Worm (Caenorhabditis elegans) whole organism, L4 larva: Measurements from ENCODE around the gene C15H11.1.

Experiments
- F10B5.3 ChIP-seq: sonication (generic microtip); optimal IDR thresholded peaks from 2 replicates; lab custom pipeline; 2016; ENCODE audit warnings: mild to moderate bottlenecking, missing genetic modification characterization, missing compliant biosample characterization
- F37D6.2 ChIP-seq: sonication (generic microtip); optimal IDR thresholded peaks from 2 replicates; lab custom pipeline; 2016; ENCODE audit warnings: mild to moderate bottlenecking, missing genetic modification characterization, missing compliant biosample characterization
- F49E8.2 ChIP-seq: sonication (generic microtip); optimal IDR thresholded peaks from 2 replicates; lab custom pipeline; 2016; ENCODE audit warnings: missing compliant biosample characterization, mild to moderate bottlenecking, missing genetic modification characterization, borderline replicate concordance
- Y75B8A.6 ChIP-seq: fragments of 200-800 bp; sonication (Bioruptor generic); IDR thresholded peaks from 2 replicates; pipeline ENCODE4 v1.3.6; 2022; ENCODE audit warnings: missing genetic modification reagents, missing genetic modification characterization, missing compliant biosample characterization
- ZK337.2 ChIP-seq: fragments of 200-800 bp; sonication (Bioruptor generic); IDR thresholded peaks from 2 replicates; pipeline ENCODE4 v1.3.6; 2022; ENCODE audit warnings: missing genetic modification reagents, missing genetic modification characterization, missing compliant biosample characterization
- ZK546.5 ChIP-seq, 2 experiments: sonication (generic microtip); optimal IDR thresholded peaks; 2 replicates each; lab custom pipeline; 2017; ENCODE audit warnings: missing biosample characterization in 2 of 2, missing genetic modification characterization in 2 of 2
- aly-2 ChIP-seq: sonication (generic microtip); optimal IDR thresholded peaks from 2 replicates; lab custom pipeline; 2018; ENCODE audit warnings: missing biosample characterization, missing genetic modification characterization
- ama-1 ChIP-seq: fragments of 150-350 bp; optimal IDR thresholded peaks from 2 replicates; lab custom pipeline; 2014; ENCODE audit warnings: inconsistent platforms, mixed read lengths
- arid-1 ChIP-seq: fragments of 200-800 bp; sonication (Bioruptor generic); conservative IDR thresholded peaks from 2 replicates; pipeline ENCODE4 v1.3.6; 2022; ENCODE audit warnings: missing genetic modification reagents, missing genetic modification characterization, missing compliant biosample characterization
- attf-4 ChIP-seq: sonication (generic microtip); optimal IDR thresholded peaks from 3 replicates; lab custom pipeline; 2017; ENCODE audit warnings: missing biosample characterization, missing genetic modification characterization
- ceh-28 ChIP-seq: fragments of 150-350 bp; optimal IDR thresholded peaks from 2 replicates; lab custom pipeline; 2014; ENCODE audit warnings: missing biosample characterization, missing genetic modification reagents, missing genetic modification characterization
- ceh-32 ChIP-seq: sonication (generic microtip); optimal IDR thresholded peaks from 2 replicates; lab custom pipeline; 2016; ENCODE audit warnings: mild to moderate bottlenecking, missing genetic modification characterization, missing compliant biosample characterization; ENCODE audit not compliant: poor library complexity
- ceh-44 ChIP-seq: fragments of 200-800 bp; sonication (Bioruptor generic); IDR thresholded peaks from 2 replicates; pipeline ENCODE4 v1.3.6; 2022; ENCODE audit warnings: missing genetic modification reagents, missing genetic modification characterization, missing compliant biosample characterization
- daf-12 ChIP-seq: fragments of 150-350 bp; optimal IDR thresholded peaks from 2 replicates; lab custom pipeline; 2014; ENCODE audit warnings: missing biosample characterization, missing genetic modification reagents, missing genetic modification characterization
- daf-16 ChIP-seq, 3 experiments: sonication (generic microtip); optimal IDR thresholded peaks; 2 replicates each; lab custom pipeline; 2016 to 2017; ENCODE audit warnings: missing genetic modification characterization in 3 of 3, missing genetic modification reagents in 3 of 3, mild to moderate bottlenecking in 2 of 3, missing compliant biosample characterization in 2 of 3, missing biosample characterization in 1 of 3, moderate library complexity in 1 of 3
- dmd-6 ChIP-seq: fragments of 200-800 bp; sonication (Bioruptor generic); IDR thresholded peaks from 2 replicates; pipeline ENCODE4 v1.3.6; 2022; ENCODE audit warnings: missing genetic modification reagents, missing genetic modification characterization, missing compliant biosample characterization
- dve-1 ChIP-seq: sonication (generic microtip); optimal IDR thresholded peaks from 2 replicates; lab custom pipeline; 2017; ENCODE audit warnings: antibody characterized with exemption, mild to moderate bottlenecking, missing genetic modification characterization, missing compliant biosample characterization; ENCODE audit not compliant: insufficient read depth
- egl-43 ChIP-seq: fragments of 200-800 bp; sonication (Bioruptor generic); IDR thresholded peaks from 2 replicates; pipeline ENCODE4 v1.3.6; 2022; ENCODE audit warnings: missing genetic modification reagents, missing genetic modification characterization, missing compliant biosample characterization
- hlh-11 ChIP-seq: fragments of 200-800 bp; sonication (Bioruptor generic); optimal IDR thresholded peaks from 2 replicates; lab custom pipeline; 2018; ENCODE audit warnings: mild to moderate bottlenecking, missing genetic modification characterization, missing compliant biosample characterization
- hlh-30 ChIP-seq: sonication (generic microtip); optimal IDR thresholded peaks from 2 replicates; lab custom pipeline; 2017; ENCODE audit warnings: antibody characterized with exemption, mild to moderate bottlenecking, missing genetic modification characterization, missing compliant biosample characterization; ENCODE audit not compliant: insufficient read depth
- lim-7 ChIP-seq: fragments of 200-800 bp; sonication (Bioruptor generic); IDR thresholded peaks from 2 replicates; pipeline ENCODE4 v1.3.6; 2022; ENCODE audit warnings: missing genetic modification characterization, missing compliant biosample characterization
- lin-38 ChIP-seq: fragments of 200-800 bp; sonication (Bioruptor generic); IDR thresholded peaks from 2 replicates; pipeline ENCODE4 v1.3.6; 2022; ENCODE audit warnings: missing genetic modification reagents, missing genetic modification characterization, missing compliant biosample characterization
- lsy-2 ChIP-seq, 2 experiments: fragments of 150-350 bp in 1 of 2; sonication (generic microtip) in 1 of 2; optimal IDR thresholded peaks; 2 replicates each; lab custom pipeline; 2014 to 2017; ENCODE audit warnings: missing biosample characterization in 2 of 2, missing genetic modification characterization in 2 of 2
- madf-5 ChIP-seq, 2 experiments: fragments of 200-800 bp; sonication (Bioruptor generic); IDR thresholded peaks; 2 replicates each; pipeline ENCODE4 v1.3.6; 2022; ENCODE audit warnings: missing compliant biosample characterization in 2 of 2, missing genetic modification characterization in 2 of 2
- mdl-1 ChIP-seq, 2 experiments: fragments of 150-350 bp in 1 of 2; sonication (generic microtip) in 1 of 2; optimal IDR thresholded peaks; 2 replicates each; lab custom pipeline; 2014 to 2017; ENCODE audit warnings: missing biosample characterization in 2 of 2, missing genetic modification characterization in 2 of 2
- mes-2 ChIP-seq: sonication (generic microtip); optimal IDR thresholded peaks from 2 replicates; lab custom pipeline; 2016; ENCODE audit warnings: missing genotype, mild to moderate bottlenecking, missing genetic modification characterization, missing compliant biosample characterization; ENCODE audit not compliant: poor library complexity, severe bottlenecking
- nhr-102 ChIP-seq: sonication (generic microtip); optimal IDR thresholded peaks from 2 replicates; lab custom pipeline; 2016; ENCODE audit warnings: mild to moderate bottlenecking, missing genetic modification characterization, moderate library complexity, missing compliant biosample characterization
- nhr-237 ChIP-seq: sonication (generic microtip); optimal IDR thresholded peaks from 2 replicates; lab custom pipeline; 2017; ENCODE audit warnings: missing biosample characterization, missing genetic modification characterization
- nhr-25 ChIP-seq: sonication (generic microtip); optimal IDR thresholded peaks from 2 replicates; lab custom pipeline; 2017; ENCODE audit warnings: missing genetic modification characterization, mild to moderate bottlenecking, missing compliant biosample characterization, antibody characterized with exemption, moderate library complexity, borderline replicate concordance; ENCODE audit not compliant: insufficient read depth
- nhr-28 ChIP-seq: fragments of 150-350 bp; optimal IDR thresholded peaks from 2 replicates; lab custom pipeline; 2014; ENCODE audit warnings: missing biosample characterization, missing genetic modification characterization
- nhr-6 ChIP-seq: fragments of 150-350 bp; optimal IDR thresholded peaks from 2 replicates; lab custom pipeline; 2014; ENCODE audit warnings: missing biosample characterization, missing genetic modification characterization
- pqm-1 ChIP-seq: sonication (generic microtip); optimal IDR thresholded peaks from 2 replicates; lab custom pipeline; 2017; ENCODE audit warnings: missing biosample characterization, missing genetic modification characterization
- snpc-4 ChIP-seq: fragments of 150-350 bp; optimal IDR thresholded peaks from 2 replicates; lab custom pipeline; 2014; ENCODE audit warnings: missing biosample characterization, missing genetic modification characterization
- spr-1 ChIP-seq: sonication (generic microtip); optimal IDR thresholded peaks from 2 replicates; lab custom pipeline; 2016; ENCODE audit warnings: mild to moderate bottlenecking, missing genetic modification characterization, missing compliant biosample characterization
- tag-97 ChIP-seq: fragments of 200-800 bp; sonication (Bioruptor generic); IDR thresholded peaks from 2 replicates; pipeline ENCODE4 v1.3.6; 2022; ENCODE audit warnings: missing genetic modification characterization, missing compliant biosample characterization
- tra-1 ChIP-seq: fragments of 200-800 bp; sonication (Bioruptor generic); IDR thresholded peaks from 2 replicates; pipeline ENCODE4 v1.3.6; 2022; ENCODE audit warnings: missing genetic modification reagents, missing genetic modification characterization, missing compliant biosample characterization
- vab-7 ChIP-seq: fragments of 200-800 bp; sonication (Bioruptor generic); IDR thresholded peaks from 2 replicates; pipeline ENCODE4 v1.3.6; 2022; ENCODE audit warnings: missing genetic modification reagents, missing genetic modification characterization, missing compliant biosample characterization
- zfp-3 ChIP-seq: fragments of 200-800 bp; sonication (Bioruptor generic); conservative IDR thresholded peaks from 2 replicates; pipeline ENCODE4 v1.3.6; 2022; ENCODE audit warnings: missing genetic modification reagents, missing genetic modification characterization, missing compliant biosample characterization
- zip-2 ChIP-seq: fragments of 150-350 bp; optimal IDR thresholded peaks from 2 replicates; lab custom pipeline; 2014; ENCODE audit warnings: missing biosample characterization, missing genetic modification characterization
- ztf-7 ChIP-seq: fragments of 150-350 bp; optimal IDR thresholded peaks from 2 replicates; lab custom pipeline; 2014; ENCODE audit warnings: missing biosample characterization, missing genetic modification characterization

The C15H11.1 gene

DNA sequence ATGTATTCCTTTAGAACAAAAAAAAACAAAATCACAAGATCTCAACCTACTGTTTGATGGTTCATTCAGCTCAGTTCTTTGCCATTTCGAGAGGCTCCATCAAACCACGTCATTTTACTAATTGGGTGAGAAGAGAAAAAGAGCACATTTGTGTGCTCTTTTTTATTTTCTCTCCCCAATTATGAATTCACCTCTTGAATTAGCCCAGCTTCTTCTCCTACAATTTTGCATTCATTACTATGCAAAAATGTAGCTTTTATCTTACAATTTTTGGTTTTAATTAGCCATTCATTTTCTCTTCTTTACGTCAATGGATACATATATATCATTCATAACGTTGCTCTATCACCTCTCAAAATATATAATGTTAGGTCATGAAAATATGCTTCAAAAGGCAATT lies 12.0 kb downstream of the C15H11.1 start (continued):
- TF ChIP-seq madf-5 (GFP tag; IDR thresholded peaks at IDR 0.05; lab: Robert Waterston, UW) (no peak), ZK546.5 (tag; optimal IDR thresholded peaks at IDR 0.05; lab: Kevin White, UChicago) (no peak), spr-1 (tag; lab: Kevin White, UChicago) (no peak)

DNA sequence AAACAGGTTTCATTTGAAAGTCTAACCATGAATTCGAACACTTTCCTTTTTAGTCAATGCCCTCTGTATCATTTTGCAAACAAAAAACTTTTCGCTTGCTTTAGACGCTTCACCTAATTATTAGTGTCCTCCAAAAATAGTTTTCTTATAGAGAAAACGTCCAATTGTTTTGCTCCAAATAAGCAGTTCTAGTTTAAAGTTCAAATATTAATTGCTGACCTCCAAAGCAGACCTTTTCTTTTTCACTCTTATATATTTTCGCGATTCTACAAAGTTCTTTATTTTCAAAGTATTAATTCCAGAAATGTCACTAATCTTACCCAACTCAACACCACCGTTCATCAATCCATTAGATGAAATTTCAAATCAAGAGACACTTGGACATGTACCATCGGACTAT lies 15.2 kb downstream of the C15H11.1 start, which contains the start of gene gnrr-2:
TSS of gene gnrr-2 (plus strand) at position 301 of the 400 bp plus-strand sequence.
- no peak for TF ChIP-seq vab-7 (GFP tag; lab: Robert Waterston, UW)

DNA sequence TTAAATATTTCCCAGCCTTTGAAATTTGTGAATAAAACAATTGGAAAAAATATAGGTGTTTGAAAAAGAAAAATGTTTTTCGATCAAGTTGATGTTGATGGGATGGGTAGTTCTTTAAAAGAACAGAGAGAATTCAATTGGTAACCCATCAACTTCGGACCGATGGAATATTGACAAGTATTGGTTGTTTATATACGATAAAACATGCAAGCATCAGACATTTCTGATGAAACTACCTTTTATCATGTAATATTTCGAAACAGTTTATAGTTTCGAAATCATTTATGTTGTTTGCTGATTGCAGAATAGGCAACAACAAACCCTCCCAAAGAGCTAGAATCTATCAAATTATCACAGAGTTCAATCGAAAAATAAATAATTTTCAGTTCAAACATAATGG lies 16.3 kb downstream of the C15H11.1 start:
- TF ChIP-seq Y75B8A.6 (no peak), ceh-32 (tag; lab: Kevin White, UChicago) (no peak), hlh-11 (tag; lab: Kevin White, UChicago) (no peak), nhr-102 (tag; lab: Kevin White, UChicago) (no peak), ztf-7 (peak; percentile 21), F10B5.3 (tag; lab: Kevin White, UChicago) (no peak), daf-16 (GFP tag; optimal IDR thresholded peaks at IDR 0.05; lab: Kevin White, UChicago) (no peak), daf-16 (tag; optimal IDR thresholded peaks at IDR 0.05; lab: Kevin White, UChicago) (peak; percentile 86), zip-2 (tag; lab: Kevin White, UChicago) (peak; percentile 39), lim-7 (GFP tag; lab: Robert Waterston, UW) (no peak)

DNA sequence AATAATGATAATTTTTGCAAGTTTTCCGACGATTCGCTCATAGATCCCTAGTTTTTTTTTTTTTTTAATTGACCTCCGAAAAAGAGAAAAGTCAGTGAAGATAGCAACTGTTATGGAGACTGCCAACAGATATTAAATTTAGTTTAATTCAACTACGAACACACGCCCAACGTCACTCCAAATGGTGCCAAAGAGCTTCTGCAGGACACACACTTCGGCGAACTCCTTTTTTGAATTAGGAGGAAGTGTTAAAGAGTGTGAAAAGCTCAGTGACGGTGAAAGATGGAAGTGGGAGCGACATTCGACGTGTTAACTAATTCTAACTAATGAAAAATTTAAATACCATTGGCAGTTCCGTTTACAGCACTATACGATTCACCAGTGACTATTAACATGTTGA lies 18.4 kb downstream of the C15H11.1 start:
- TF ChIP-seq mes-2 (tag; lab: Kevin White, UChicago): peak; percentile 35
- TF ChIP-seq lin-38 (GFP tag; lab: Robert Waterston, UW): peak; percentile 35; the same call in 1 of the 2 replicates
- TF ChIP-seq zfp-3: no peak
- TF ChIP-seq lim-7 (GFP tag; lab: Robert Waterston, UW): 0 out of 2 replicates have a peak, but pooled peaks have one; percentile 45
- TF ChIP-seq arid-1: 0 out of 2 replicates have a peak, but pooled peaks have one; percentile 40
- no peak for TF ChIP-seq ceh-28 (tag; lab: Kevin White, UChicago)
- peak; percentile 45 for TF ChIP-seq ama-1
- no peak for TF ChIP-seq nhr-25 (tag; lab: Kevin White, UChicago)
- no peak for TF ChIP-seq mdl-1 (tag; optimal IDR thresholded peaks at IDR 0.05; lab: Kevin White, UChicago)

DNA sequence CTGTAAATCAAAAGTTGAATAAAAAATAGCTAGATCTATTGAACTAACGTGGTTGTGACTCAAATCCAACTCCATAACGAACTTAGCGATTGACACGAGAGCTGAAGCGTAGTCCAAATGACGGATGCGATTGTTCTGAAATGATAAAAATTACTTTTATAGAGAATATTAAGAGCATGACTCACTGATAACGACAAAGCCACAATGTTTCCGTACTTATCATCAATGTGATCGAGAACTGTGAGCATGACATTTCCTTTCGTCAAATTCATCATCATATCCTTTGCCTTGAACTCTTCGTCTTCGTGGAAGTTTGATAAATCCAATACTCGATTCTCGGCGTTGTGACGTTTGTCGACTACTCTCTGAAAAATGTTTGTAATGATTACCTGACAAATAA lies 20.4 kb downstream of the C15H11.1 start:
- TF ChIP-seq F49E8.2 (tag; lab: Kevin White, UChicago) (no peak), ceh-44 (GFP tag; lab: Robert Waterston, UW) (no peak), daf-12 (no peak), tag-97 (GFP tag; lab: Robert Waterston, UW) (no peak), hlh-30 (tag; lab: Kevin White, UChicago) (peak; percentile 14), aly-2 (tag; lab: Kevin White, UChicago) (no peak), madf-5 (GFP tag; IDR thresholded peaks at IDR 0.05; lab: Robert Waterston, UW) (no peak), nhr-237 (tag; lab: Kevin White, UChicago) (no peak), dve-1 (tag; lab: Kevin White, UChicago) (peak; percentile 61), nhr-6 (tag; lab: Kevin White, UChicago) (peak; percentile 81), hlh-11 (tag; lab: Kevin White, UChicago) (peak; percentile 8), egl-43 (GFP tag; lab: Robert Waterston, UW) (no peak), nhr-28 (tag; lab: Kevin White, UChicago) (peak; percentile 55), ZK337.2 (GFP tag; lab: Robert Waterston, UW) (no peak), attf-4 (no peak), dmd-6 (peak; percentile 66), tra-1 (GFP tag; lab: Robert Waterston, UW) (no peak), snpc-4 (tag; lab: Kevin White, UChicago) (no peak), ama-1 (no peak), lsy-2 (tag; optimal IDR thresholded peaks at IDR 0.05; lab: Kevin White, UChicago) (no peak), arid-1 (no peak), F37D6.2 (no peak), pqm-1 (tag; lab: Kevin White, UChicago) (peak; percentile 81)
